Fruit fly (Drosophila melanogaster): ENCODE measurements around the gene Sfp84E.

Sfp84E gene

DNA sequence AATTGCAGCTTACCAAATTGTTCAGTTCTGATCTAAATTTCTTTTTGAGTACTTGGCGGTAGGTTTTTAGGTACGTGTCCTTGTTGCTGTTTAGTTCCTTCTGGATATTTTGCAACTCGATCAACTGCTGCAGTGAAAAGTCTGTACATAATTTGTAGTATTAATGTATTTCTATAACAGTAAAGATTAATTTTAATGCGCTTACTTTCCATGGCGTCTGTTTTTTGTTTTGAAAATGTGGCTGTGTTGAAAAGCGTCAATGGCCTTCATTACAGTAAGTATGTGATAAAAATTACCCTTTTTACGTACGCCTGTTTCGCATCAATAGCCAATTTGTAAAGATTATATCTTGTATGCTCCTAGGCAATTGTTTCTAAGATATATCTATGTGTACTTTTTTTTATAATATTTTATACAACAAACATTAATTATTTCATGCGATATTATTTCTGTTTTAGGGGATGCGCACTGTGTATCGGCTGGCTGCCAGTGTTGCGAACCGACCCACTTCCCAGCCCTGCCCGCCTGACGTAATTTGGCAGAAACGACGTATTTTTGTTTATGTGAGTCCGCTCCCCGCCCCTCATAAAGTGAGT is 21.1 kb upstream of the Sfp84E start, which contains the start of the genes Kmn2 and CG2698 (continued):
- TF ChIP-seq CG13287 (GFP tag; IDR thresholded peaks at IDR 0.05; ENCODE audit: partially characterized antibody) = peak; percentile 74
- TF ChIP-seq cwo (GFP tag; optimal IDR thresholded peaks at IDR 0.05) = peak; percentile 88
- peak; percentile 74 for TF ChIP-seq shn (GFP tag; optimal IDR thresholded peaks at IDR 0.05)
- TF ChIP-seq klu (GFP tag; IDR thresholded peaks at IDR 0.05) = peak; percentile 96
- TF ChIP-seq Sry-δ (GFP tag; optimal IDR thresholded peaks at IDR 0.05) = peak; percentile 47
- TF ChIP-seq rib (GFP tag; IDR thresholded peaks at IDR 0.05) = peak; percentile 98
- peak; percentile 78 for TF ChIP-seq mirr (GFP tag; optimal IDR thresholded peaks at IDR 0.05)
- 0 out of 3 replicates have a peak, but pooled peaks have one; percentile 48 for TF ChIP-seq vnd (GFP tag; IDR thresholded peaks at IDR 0.05; ENCODE audit: partially characterized antibody)
- no peak for TF ChIP-seq CG1832 (GFP tag; optimal IDR thresholded peaks at IDR 0.05)
- no peak for TF ChIP-seq pita (GFP tag; optimal IDR thresholded peaks at IDR 0.05)
- TF ChIP-seq repo (GFP tag; optimal IDR thresholded peaks at IDR 0.05) = peak; percentile 67
- peak; percentile 93 for TF ChIP-seq Six4 (GFP tag; optimal IDR thresholded peaks at IDR 0.05)
- peak; percentile 89 for TF ChIP-seq CG3407 (GFP tag; optimal IDR thresholded peaks at IDR 0.05)
- peak; percentile 92 for TF ChIP-seq Poxn (GFP tag; IDR thresholded peaks at IDR 0.05)
- peak; percentile 98 for TF ChIP-seq E2f1 (GFP tag; IDR thresholded peaks at IDR 0.05)
- peak; percentile 91 for TF ChIP-seq CG33557 (GFP tag; optimal IDR thresholded peaks at IDR 0.05)
- TF ChIP-seq CG6765 (GFP tag; optimal IDR thresholded peaks at IDR 0.05) = peak; percentile 88
- TF ChIP-seq unpg (GFP tag; optimal IDR thresholded peaks at IDR 0.05) = peak; percentile 95
- TF ChIP-seq Nf-YA (GFP tag; IDR thresholded peaks at IDR 0.05) = peak; percentile 95
- TF ChIP-seq CG31365 (tag; optimal IDR thresholded peaks at IDR 0.05) = peak; percentile 70
- peak; percentile 90 for TF ChIP-seq odd (GFP tag; optimal IDR thresholded peaks at IDR 0.05)
- TF ChIP-seq pho (GFP tag; optimal IDR thresholded peaks at IDR 0.05) = peak; percentile 84
- peak; percentile 81 for TF ChIP-seq sd (tag; optimal IDR thresholded peaks at IDR 0.05)
- TF ChIP-seq Dip2 (GFP tag; IDR thresholded peaks at IDR 0.05) = peak; percentile 67
- TF ChIP-seq CG9727 (GFP tag; optimal IDR thresholded peaks at IDR 0.05) = peak; percentile 96
- peak; percentile 95 for TF ChIP-seq CG2712 (tag; optimal IDR thresholded peaks at IDR 0.05)
- peak; percentile 97 for TF ChIP-seq otp (GFP tag; IDR thresholded peaks at IDR 0.05)
- peak; percentile 99 for TF ChIP-seq sob (GFP tag; IDR thresholded peaks at IDR 0.05)
- peak; percentile 93 for TF ChIP-seq CG11504 (tag; optimal IDR thresholded peaks at IDR 0.05)
- peak; percentile 84 for TF ChIP-seq CG4854 (GFP tag; optimal IDR thresholded peaks at IDR 0.05)
- peak; percentile 84 for TF ChIP-seq Nf-YC (tag; optimal IDR thresholded peaks at IDR 0.05)
- peak; percentile 100 for TF ChIP-seq grau (tag; optimal IDR thresholded peaks at IDR 0.05)
- TF ChIP-seq CG3838 (GFP tag; optimal IDR thresholded peaks at IDR 0.05) = peak; percentile 65
- peak; percentile 87 for TF ChIP-seq onecut (GFP tag; IDR thresholded peaks at IDR 0.05)
- TF ChIP-seq CG5245 (GFP tag; optimal IDR thresholded peaks at IDR 0.05) = peak; percentile 92
- peak; percentile 95 for TF ChIP-seq danr (GFP tag; IDR thresholded peaks at IDR 0.05)
- TF ChIP-seq Mrtf (GFP tag; IDR thresholded peaks at IDR 0.05) = peak; percentile 97
- TF ChIP-seq CG17186 (GFP tag; optimal IDR thresholded peaks at IDR 0.05) = peak; percentile 48
- TF ChIP-seq CTCF (GFP tag; optimal IDR thresholded peaks at IDR 0.05) = peak; percentile 29
- peak; percentile 71 for TF ChIP-seq Antp (GFP tag; optimal IDR thresholded peaks at IDR 0.05)
- peak; percentile 91 for TF ChIP-seq cato (GFP tag; optimal IDR thresholded peaks at IDR 0.05; ENCODE audit: borderline replicate concordance)
- peak; percentile 83 for TF ChIP-seq CG8281 (tag; optimal IDR thresholded peaks at IDR 0.05)
- peak; percentile 88 for TF ChIP-seq Hand (GFP tag; optimal IDR thresholded peaks at IDR 0.05)
- TF ChIP-seq CG7963 (GFP tag; IDR thresholded peaks at IDR 0.05; ENCODE audit: partially characterized antibody) = no peak
- TF ChIP-seq gce (GFP tag; IDR thresholded peaks at IDR 0.05) = peak; percentile 94
- no peak for TF ChIP-seq CG8478 (optimal IDR thresholded peaks at IDR 0.05)
- TF ChIP-seq Fer1 (GFP tag; optimal IDR thresholded peaks at IDR 0.05) = peak; percentile 96
- TF ChIP-seq Bgb (GFP tag; IDR thresholded peaks at IDR 0.05; ENCODE audit: partially characterized antibody) = peak; percentile 53; the same call in 1 of the 2 replicates
- TF ChIP-seq seq (GFP tag; IDR thresholded peaks at IDR 0.05) = peak; percentile 97
- TF ChIP-seq nau (GFP tag; optimal IDR thresholded peaks at IDR 0.05) = peak; percentile 90
- peak; percentile 98 for TF ChIP-seq ttk (GFP tag; IDR thresholded peaks at IDR 0.05)
